Worm (Caenorhabditis elegans) whole organism, L3 larva: ENCODE data around the gene piit-1.

Source experiments
- nhr-77 ChIP-seq: fragments of 150-350 bp; optimal IDR thresholded peaks from 2 replicates; lab custom pipeline; 2014; ENCODE audit warnings: missing biosample characterization, missing genetic modification characterization
- pqm-1 ChIP-seq: fragments of 150-350 bp; optimal IDR thresholded peaks from 2 replicates; lab custom pipeline; 2017; ENCODE audit warnings: missing biosample characterization, missing genetic modification characterization, inconsistent platforms
- skn-1 ChIP-seq: fragments of 150-350 bp; optimal IDR thresholded peaks from 2 replicates; lab custom pipeline; 2014; ENCODE audit warnings: missing biosample characterization, missing genetic modification characterization

ce11 chrV:11585122-11585521 lies 24.8 kb downstream of the piit-1 start:
- TF ChIP-seq skn-1 (tag; lab: Kevin White, UChicago) (no peak), pqm-1 (tag; lab: Kevin White, UChicago) (peak; percentile 34), nhr-77 (peak; percentile 18)
